Fruit fly (Drosophila melanogaster) whole organism, embryonic: ENCODE measurements around the gene Top3beta.

Experiments
- ATbp ChIP-seq: fragments of 200-800 bp; sonication (Bioruptor generic); optimal IDR thresholded peaks from 2 replicates; lab custom pipeline; 2017; ENCODE audit warnings: missing biosample characterization, mild to moderate bottlenecking, missing genetic modification characterization, missing genetic modification reagents
- Ada2b ChIP-seq: fragments of 200-800 bp; sonication (Bioruptor generic); IDR thresholded peaks from 2 replicates; pipeline ENCODE4 v1.3.6; 2022; ENCODE audit warnings: missing biosample characterization, missing genetic modification characterization
- B-H2 ChIP-seq: fragments of 200-800 bp; sonication (Bioruptor generic); optimal IDR thresholded peaks from 2 replicates; lab custom pipeline; 2018; ENCODE audit warnings: missing biosample characterization, mild to moderate bottlenecking, missing genetic modification characterization
- BEAF-32 ChIP-seq: fragments of 200-800 bp; sonication (Bioruptor generic); optimal IDR thresholded peaks from 3 replicates; lab custom pipeline; 2017; ENCODE audit warnings: missing biosample characterization, missing genetic modification characterization, mild to moderate bottlenecking, moderate library complexity, missing genetic modification reagents
- Bdp1 ChIP-seq: fragments of 200-800 bp; sonication (Bioruptor generic); optimal IDR thresholded peaks from 3 replicates; lab custom pipeline; 2016; ENCODE audit warnings: missing biosample characterization, missing genetic modification characterization
- Bgb ChIP-seq: fragments of 200-800 bp; sonication (Bioruptor generic); IDR thresholded peaks from 2 replicates; pipeline ENCODE4 v1.3.6; 2022; ENCODE audit warnings: missing biosample characterization, missing genetic modification characterization; ENCODE audit not compliant: partially characterized antibody
- C15 ChIP-seq: fragments of 200-800 bp; sonication (Bioruptor generic); IDR thresholded peaks from 3 replicates; pipeline ENCODE4 v1.3.6; 2022; ENCODE audit warnings: missing biosample characterization, missing genetic modification characterization
- CG10267 ChIP-seq: fragments of 200-800 bp; sonication (Bioruptor generic); optimal IDR thresholded peaks from 2 replicates; lab custom pipeline; 2018; ENCODE audit warnings: missing biosample characterization, mild to moderate bottlenecking, missing genetic modification characterization, moderate library complexity
- CG11695 ChIP-seq: fragments of 200-800 bp; sonication (Bioruptor generic); IDR thresholded peaks from 3 replicates; pipeline ENCODE4 v1.3.6; 2022; ENCODE audit warnings: missing biosample characterization, missing genetic modification characterization
- CG12659 ChIP-seq: fragments of 200-800 bp; sonication (Bioruptor generic); optimal IDR thresholded peaks from 3 replicates; lab custom pipeline; 2017; ENCODE audit warnings: mild to moderate bottlenecking, missing biosample characterization, missing genetic modification reagents, missing genetic modification characterization
- CG13287 ChIP-seq: fragments of 200-800 bp; sonication (Bioruptor generic); IDR thresholded peaks from 2 replicates; pipeline ENCODE4 v1.3.6; 2022; ENCODE audit warnings: missing biosample characterization, missing genetic modification characterization; ENCODE audit not compliant: partially characterized antibody
- CG14710 ChIP-seq: fragments of 200-800 bp; sonication (Bioruptor generic); optimal IDR thresholded peaks from 3 replicates; lab custom pipeline; 2019; ENCODE audit warnings: missing biosample characterization, mild to moderate bottlenecking, missing genetic modification characterization, moderate library complexity
- CG14860 ChIP-seq: fragments of 200-800 bp; sonication (Bioruptor generic); IDR thresholded peaks from 3 replicates; pipeline ENCODE4 v1.3.6; 2022; ENCODE audit warnings: missing biosample characterization, missing genetic modification characterization; ENCODE audit not compliant: partially characterized antibody
- CG15514 ChIP-seq: fragments of 200-800 bp; sonication (Bioruptor generic); optimal IDR thresholded peaks from 3 replicates; lab custom pipeline; 2017; ENCODE audit warnings: missing biosample characterization, missing genetic modification characterization, mild to moderate bottlenecking, moderate library complexity, missing genetic modification reagents
- CG1603 ChIP-seq: fragments of 200-800 bp; sonication (Bioruptor generic); optimal IDR thresholded peaks from 2 replicates; lab custom pipeline; 2019; ENCODE audit warnings: missing biosample characterization, mild to moderate bottlenecking, missing genetic modification characterization, moderate library complexity
- CG16813 ChIP-seq: fragments of 200-800 bp; sonication (Bioruptor generic); IDR thresholded peaks from 3 replicates; pipeline ENCODE4 v1.3.6; 2022; ENCODE audit warnings: missing biosample characterization, missing genetic modification characterization; ENCODE audit not compliant: partially characterized antibody
- CG2116 ChIP-seq: fragments of 200-800 bp; sonication (Bioruptor generic); optimal IDR thresholded peaks from 3 replicates; lab custom pipeline; 2018; ENCODE audit warnings: missing biosample characterization, mild to moderate bottlenecking, missing genetic modification characterization
- CG2678 ChIP-seq: fragments of 200-800 bp; sonication (Bioruptor generic); optimal IDR thresholded peaks from 3 replicates; lab custom pipeline; 2019; ENCODE audit warnings: missing biosample characterization, mild to moderate bottlenecking, missing genetic modification characterization, moderate library complexity
- CG2712 ChIP-seq: fragments of 200-800 bp; optimal IDR thresholded peaks from 3 replicates; lab custom pipeline; 2019; ENCODE audit warnings: missing biosample characterization, mild to moderate bottlenecking, missing genetic modification characterization, moderate library complexity
- CG30020 ChIP-seq: fragments of 200-800 bp; optimal IDR thresholded peaks from 2 replicates; lab custom pipeline; 2019; ENCODE audit warnings: missing biosample characterization, mild to moderate bottlenecking, missing genetic modification characterization, moderate library complexity
- CG42726 ChIP-seq: fragments of 200-800 bp; sonication (Bioruptor generic); IDR thresholded peaks from 2 replicates; pipeline ENCODE4 v1.3.6; 2022; ENCODE audit warnings: missing biosample characterization, missing genetic modification characterization; ENCODE audit not compliant: partially characterized antibody
- CG7963 ChIP-seq: fragments of 200-800 bp; sonication (Bioruptor generic); IDR thresholded peaks from 3 replicates; pipeline ENCODE4 v1.3.6; 2022; ENCODE audit warnings: missing biosample characterization, missing genetic modification characterization; ENCODE audit not compliant: partially characterized antibody
- CG8765 ChIP-seq: fragments of 200-800 bp; sonication (Bioruptor generic); IDR thresholded peaks from 2 replicates; pipeline ENCODE4 v1.3.6; 2022; ENCODE audit warnings: missing biosample characterization, missing genetic modification characterization
- Dref ChIP-seq: fragments of 200-800 bp; sonication (Bioruptor generic); IDR thresholded peaks from 2 replicates; pipeline ENCODE4 v1.3.6; 2022; ENCODE audit warnings: missing biosample characterization, missing genetic modification characterization
- Ets97D ChIP-seq: fragments of 200-800 bp; sonication (Bioruptor generic); optimal IDR thresholded peaks from 3 replicates; lab custom pipeline; 2016; ENCODE audit warnings: missing biosample characterization, missing genetic modification characterization
- HmgD ChIP-seq: fragments of 200-800 bp; sonication (Bioruptor generic); optimal IDR thresholded peaks from 3 replicates; lab custom pipeline; 2016; ENCODE audit warnings: missing biosample characterization, missing genetic modification characterization
- Hr3 ChIP-seq: fragments of 200-800 bp; sonication (Bioruptor generic); optimal IDR thresholded peaks from 3 replicates; lab custom pipeline; 2016; ENCODE audit warnings: missing biosample characterization, missing genetic modification characterization
- Lim3 ChIP-seq: fragments of 200-800 bp; sonication (Bioruptor generic); IDR thresholded peaks from 2 replicates; pipeline ENCODE4 v1.3.6; 2022; ENCODE audit warnings: missing biosample characterization, missing genetic modification characterization
- MESR4 ChIP-seq: fragments of 200-800 bp; sonication (Bioruptor generic); optimal IDR thresholded peaks from 2 replicates; lab custom pipeline; 2018; ENCODE audit warnings: missing biosample characterization, mild to moderate bottlenecking, missing genetic modification characterization, moderate library complexity
- Mad ChIP-seq: fragments of 200-800 bp; sonication (Bioruptor generic); optimal IDR thresholded peaks from 2 replicates; lab custom pipeline; 2016; ENCODE audit warnings: missing biosample characterization, missing genetic modification characterization
- Med ChIP-seq: fragments of 200-800 bp; sonication (Bioruptor generic); peaks from one replicate; lab custom pipeline; 2016; ENCODE audit warnings: missing biosample characterization, missing genetic modification characterization, mild to moderate bottlenecking, inconsistent platforms, moderate library complexity
- Nf-YA ChIP-seq: fragments of 200-800 bp; sonication (Bioruptor generic); IDR thresholded peaks from 2 replicates; pipeline ENCODE4 v1.3.6; 2022; ENCODE audit warnings: missing biosample characterization, missing genetic modification characterization
- Rfx ChIP-seq: fragments of 200-800 bp; sonication (Bioruptor generic); IDR thresholded peaks from 2 replicates; pipeline ENCODE4 v1.3.6; 2022; ENCODE audit warnings: missing biosample characterization, missing genetic modification characterization
- Scr ChIP-seq: fragments of 200-800 bp; sonication (Bioruptor generic); IDR thresholded peaks from 2 replicates; pipeline ENCODE4 v1.3.6; 2022; ENCODE audit warnings: missing biosample characterization, missing genetic modification characterization; ENCODE audit not compliant: partially characterized antibody
- Sry-δ ChIP-seq: fragments of 200-800 bp; sonication (Bioruptor generic); optimal IDR thresholded peaks from 2 replicates; lab custom pipeline; 2016; ENCODE audit warnings: missing biosample characterization, missing genetic modification characterization
- bbx ChIP-seq: fragments of 200-800 bp; sonication (Bioruptor generic); IDR thresholded peaks from 2 replicates; pipeline ENCODE4 v1.3.6; 2022; ENCODE audit warnings: missing biosample characterization, missing genetic modification characterization; ENCODE audit not compliant: partially characterized antibody
- grau ChIP-seq: fragments of 200-800 bp; optimal IDR thresholded peaks from 3 replicates; lab custom pipeline; 2019; ENCODE audit warnings: missing biosample characterization, mild to moderate bottlenecking, missing genetic modification characterization, moderate library complexity
- hbn ChIP-seq: fragments of 200-800 bp; sonication (Bioruptor generic); IDR thresholded peaks from 2 replicates; pipeline ENCODE4 v1.3.6; 2022; ENCODE audit warnings: missing biosample characterization, missing genetic modification characterization; ENCODE audit not compliant: partially characterized antibody
- hth ChIP-seq: fragments of >200 bp; optimal IDR thresholded peaks from 2 replicates; lab custom pipeline; 2017; ENCODE audit warnings: inconsistent platforms
- kni ChIP-seq: fragments of 200-800 bp; sonication (Bioruptor generic); optimal IDR thresholded peaks from 3 replicates; lab custom pipeline; 2017; ENCODE audit warnings: mild to moderate bottlenecking, missing biosample characterization, missing genetic modification reagents, missing genetic modification characterization
- lab ChIP-seq: fragments of 200-800 bp; sonication (Bioruptor generic); optimal IDR thresholded peaks from 3 replicates; lab custom pipeline; 2017; ENCODE audit warnings: missing biosample characterization, missing genetic modification characterization, mild to moderate bottlenecking, moderate library complexity, missing genetic modification reagents
- mam ChIP-seq: fragments of 200-800 bp; sonication (Bioruptor generic); optimal IDR thresholded peaks from 3 replicates; lab custom pipeline; 2016; ENCODE audit warnings: missing biosample characterization, missing genetic modification characterization
- mld ChIP-seq: fragments of 200-800 bp; sonication (Bioruptor generic); IDR thresholded peaks from 3 replicates; pipeline ENCODE4 v1.3.6; 2022; ENCODE audit warnings: missing biosample characterization, missing genetic modification characterization; ENCODE audit not compliant: partially characterized antibody
- row ChIP-seq: fragments of 200-800 bp; sonication (Bioruptor generic); IDR thresholded peaks from 3 replicates; pipeline ENCODE4 v1.3.6; 2022; ENCODE audit warnings: missing biosample characterization, missing genetic modification characterization
- sim ChIP-seq: fragments of 200-800 bp; sonication (Bioruptor generic); IDR thresholded peaks from 2 replicates; pipeline ENCODE4 v1.3.6; 2022; ENCODE audit warnings: missing biosample characterization, missing genetic modification characterization
- stwl ChIP-seq: fragments of 200-800 bp; sonication (Bioruptor generic); optimal IDR thresholded peaks from 3 replicates; lab custom pipeline; 2018; ENCODE audit warnings: missing biosample characterization, mild to moderate bottlenecking, missing genetic modification characterization, moderate library complexity
- sug ChIP-seq: fragments of 200-800 bp; optimal IDR thresholded peaks from 2 replicates; lab custom pipeline; 2019; ENCODE audit warnings: missing biosample characterization, mild to moderate bottlenecking, missing genetic modification characterization, moderate library complexity
- unc-4 ChIP-seq: fragments of 200-800 bp; sonication (Bioruptor generic); IDR thresholded peaks from 2 replicates; pipeline ENCODE4 v1.3.6; 2022; ENCODE audit warnings: missing biosample characterization, missing genetic modification characterization; ENCODE audit not compliant: partially characterized antibody
- zen2 ChIP-seq: fragments of 200-800 bp; sonication (Bioruptor generic); IDR thresholded peaks from 3 replicates; pipeline ENCODE4 v1.3.6; 2022; ENCODE audit warnings: missing biosample characterization, missing genetic modification characterization; ENCODE audit not compliant: partially characterized antibody

Gene Top3beta

DNA sequence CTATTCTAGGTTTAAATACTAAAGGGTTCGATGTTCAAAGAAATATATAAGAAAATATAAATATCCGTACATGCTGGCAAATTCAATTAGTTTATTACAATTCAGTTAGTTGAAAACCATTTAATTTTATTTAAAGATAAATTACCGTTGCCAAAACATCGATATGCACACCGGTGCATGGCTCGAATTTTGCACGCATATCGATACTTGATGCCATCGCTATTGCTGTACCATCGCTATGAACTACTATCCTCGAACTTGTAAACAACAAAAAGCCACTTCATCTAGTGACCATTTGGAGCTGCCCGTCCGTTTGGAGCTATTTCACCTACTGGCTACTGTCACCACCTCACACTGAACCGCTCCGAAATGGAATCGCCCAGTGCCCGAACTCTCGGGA lies 26.9 kb downstream of the Top3beta start, which contains the start of gene Josd:
Josd (plus strand) TSS at position 270 of the 400 bp plus-strand sequence.
- TF ChIP-seq CG14860 (GFP tag; lab: Robert Waterston, UW) (peak; percentile 69), Scr (GFP tag; lab: Robert Waterston, UW) (peak; percentile 86), Hr3 (GFP tag; lab: Kevin White, UChicago) (no peak), lab (GFP tag; lab: Kevin White, UChicago) (peak; percentile 1), Mad (GFP tag; lab: Kevin White, UChicago) (no peak), Bgb (GFP tag; lab: Robert Waterston, UW) (peak; percentile 86), CG2116 (GFP tag; lab: Kevin White, UChicago) (peak; percentile 95), Nf-YA (no peak), hbn (peak; percentile 87), mam (GFP tag; lab: Kevin White, UChicago) (peak; percentile 23), CG14710 (tag; lab: Kevin White, UChicago) (peak; percentile 30), CG8765 (GFP tag; lab: Robert Waterston, UW) (no peak), ATbp (GFP tag; lab: Kevin White, UChicago) (no peak), bbx (GFP tag; lab: Robert Waterston, UW) (peak; percentile 83), B-H2 (peak; percentile 17), mld (peak; percentile 67; the same call in 1 of the 3 replicates), MESR4 (GFP tag; lab: Kevin White, UChicago) (peak; percentile 24), Med (GFP tag; lab: Kevin White, UChicago) (peak; percentile 80), sug (tag; lab: Kevin White, UChicago) (peak; percentile 11), CG11695 (GFP tag; lab: Robert Waterston, UW) (no peak), CG1603 (tag; lab: Kevin White, UChicago) (peak; percentile 36), grau (tag; lab: Kevin White, UChicago) (no peak), sim (GFP tag; lab: Robert Waterston, UW) (no peak), zen2 (GFP tag; lab: Robert Waterston, UW) (peak; percentile 72), CG16813 (GFP tag; lab: Robert Waterston, UW) (peak; percentile 85), CG12659 (GFP tag; lab: Kevin White, UChicago) (peak; percentile 33), hth (lab: Kevin White, UChicago) (no peak), CG2712 (peak; percentile 2), C15 (GFP tag; lab: Robert Waterston, UW) (no peak), Bdp1 (GFP tag; lab: Kevin White, UChicago) (no peak), CG13287 (GFP tag; lab: Robert Waterston, UW) (peak; percentile 87), kni (GFP tag; lab: Kevin White, UChicago) (no peak), row (GFP tag; lab: Robert Waterston, UW) (peak; percentile 83), Sry-δ (GFP tag; lab: Kevin White, UChicago) (peak; percentile 90), stwl (tag; lab: Kevin White, UChicago) (peak; percentile 48), Ets97D (GFP tag; lab: Kevin White, UChicago) (peak; percentile 31), HmgD (GFP tag; lab: Kevin White, UChicago) (no peak), CG30020 (tag; lab: Kevin White, UChicago) (peak; percentile 7), unc-4 (GFP tag; lab: Robert Waterston, UW) (peak; percentile 84), CG2678 (tag; lab: Kevin White, UChicago) (peak; percentile 8), CG10267 (tag; lab: Kevin White, UChicago) (peak; percentile 6), Rfx (GFP tag; lab: Robert Waterston, UW) (peak; percentile 50), CG7963 (GFP tag; lab: Robert Waterston, UW) (peak; percentile 70; the same call in 2 of the 3 replicates), Dref (peak; percentile 81), CG15514 (peak; percentile 93), Lim3 (no peak), CG42726 (GFP tag; lab: Robert Waterston, UW) (peak; percentile 68; the same call in 1 of the 2 replicates), Ada2b (GFP tag; lab: Robert Waterston, UW) (no peak), BEAF-32 (peak; percentile 85)
